Fruit fly (Drosophila melanogaster): ENCODE results near the gene CG9503.

The CG9503 gene

dm6 chrX:14946522-14946921 lies 23.2 kb upstream of the CG9503 start:
- no peak for TF ChIP-seq insv (optimal IDR thresholded peaks at IDR 0.05)
- no peak for TF ChIP-seq ttk (optimal IDR thresholded peaks at IDR 0.05)
- TF ChIP-seq Myc (optimal IDR thresholded peaks at IDR 0.05): no peak
- TF ChIP-seq psq (optimal IDR thresholded peaks at IDR 0.05): no peak
- no peak for TF ChIP-seq h (optimal IDR thresholded peaks at IDR 0.05)
- TF ChIP-seq Sin3A (optimal IDR thresholded peaks at IDR 0.05): no peak

dm6 chrX:14936250-14936649 lies 13.0 kb upstream of the CG9503 start:
- TF ChIP-seq psq (optimal IDR thresholded peaks at IDR 0.05): no peak
- TF ChIP-seq h (optimal IDR thresholded peaks at IDR 0.05): no peak
- no peak for TF ChIP-seq Myc (optimal IDR thresholded peaks at IDR 0.05)
- no peak for TF ChIP-seq Sin3A (optimal IDR thresholded peaks at IDR 0.05)
- TF ChIP-seq insv (optimal IDR thresholded peaks at IDR 0.05): no peak
- no peak for TF ChIP-seq ttk (optimal IDR thresholded peaks at IDR 0.05)

- TF ChIP-seq Myc (optimal IDR thresholded peaks at IDR 0.05) (no peak), Sin3A (optimal IDR thresholded peaks at IDR 0.05) (no peak), ttk (optimal IDR thresholded peaks at IDR 0.05) (no peak), insv (optimal IDR thresholded peaks at IDR 0.05) (no peak), h (optimal IDR thresholded peaks at IDR 0.05) (no peak), psq (optimal IDR thresholded peaks at IDR 0.05) (no peak)
Measured at dm6 chrX:14931296-14931695, 8.0 kb upstream of the CG9503 start.

dm6 chrX:14929813-14930212 lies 6.5 kb upstream of the CG9503 start:
- TF ChIP-seq Sin3A (optimal IDR thresholded peaks at IDR 0.05): no peak
- no peak for TF ChIP-seq psq (optimal IDR thresholded peaks at IDR 0.05)
- no peak for TF ChIP-seq h (optimal IDR thresholded peaks at IDR 0.05)
- TF ChIP-seq insv (optimal IDR thresholded peaks at IDR 0.05): no peak
- TF ChIP-seq Myc (optimal IDR thresholded peaks at IDR 0.05): no peak
- TF ChIP-seq ttk (optimal IDR thresholded peaks at IDR 0.05): no peak

- no peak for TF ChIP-seq psq (optimal IDR thresholded peaks at IDR 0.05)
- TF ChIP-seq Sin3A (optimal IDR thresholded peaks at IDR 0.05): no peak
- TF ChIP-seq Myc (optimal IDR thresholded peaks at IDR 0.05): no peak
- TF ChIP-seq insv (optimal IDR thresholded peaks at IDR 0.05): no peak
- no peak for TF ChIP-seq h (optimal IDR thresholded peaks at IDR 0.05)
- TF ChIP-seq ttk (optimal IDR thresholded peaks at IDR 0.05): no peak
Measured at dm6 chrX:14928844-14929243, 5.6 kb upstream of the CG9503 start, which contains the start of gene CG32591. TSS of gene CG32591 (minus strand) at chrX:14928944.

dm6 chrX:14922396-14923276 lies 657 bp downstream of the CG9503 start:
- TF ChIP-seq Myc (optimal IDR thresholded peaks at IDR 0.05): no peak
- TF ChIP-seq psq (optimal IDR thresholded peaks at IDR 0.05): no peak
- no peak for TF ChIP-seq h (optimal IDR thresholded peaks at IDR 0.05)

- no peak for TF ChIP-seq h (optimal IDR thresholded peaks at IDR 0.05)
- no peak for TF ChIP-seq Sin3A (optimal IDR thresholded peaks at IDR 0.05)
- no peak for TF ChIP-seq psq (optimal IDR thresholded peaks at IDR 0.05)
- TF ChIP-seq insv (optimal IDR thresholded peaks at IDR 0.05): no peak
- no peak for TF ChIP-seq ttk (optimal IDR thresholded peaks at IDR 0.05)
- TF ChIP-seq Myc (optimal IDR thresholded peaks at IDR 0.05): no peak
Measured at dm6 chrX:14918750-14919247, 4.5 kb downstream of the CG9503 start, which contains the start of gene Eo. TSS of gene Eo (minus strand) at chrX:14918800.

- TF ChIP-seq ttk (optimal IDR thresholded peaks at IDR 0.05): no peak
Measured at dm6 chrX:14913706-14914303, 9.5 kb downstream of the CG9503 start, which contains the start of gene CG12398. TSS of gene CG12398 (minus strand) at chrX:14913812.

dm6 chrX:14910464-14911349 lies 12.6 kb downstream of the CG9503 start, which contains the start of gene CG14406:
TSS of gene CG14406 (minus strand) at chrX:14910845.
- TF ChIP-seq h (optimal IDR thresholded peaks at IDR 0.05) (peak; percentile 84), psq (optimal IDR thresholded peaks at IDR 0.05) (no peak), Sin3A (optimal IDR thresholded peaks at IDR 0.05) (no peak), insv (optimal IDR thresholded peaks at IDR 0.05) (no peak), Myc (optimal IDR thresholded peaks at IDR 0.05) (no peak), ttk (optimal IDR thresholded peaks at IDR 0.05) (no peak)

dm6 chrX:14909658-14910378 lies 13.5 kb downstream of the CG9503 start, which contains the start of gene fiz:
TSS of gene fiz (minus strand) at chrX:14909708.
- TF ChIP-seq Sin3A (optimal IDR thresholded peaks at IDR 0.05): no peak
- TF ChIP-seq Myc (optimal IDR thresholded peaks at IDR 0.05): no peak
- no peak for TF ChIP-seq ttk (optimal IDR thresholded peaks at IDR 0.05)
- TF ChIP-seq h (optimal IDR thresholded peaks at IDR 0.05): no peak
- no peak for TF ChIP-seq psq (optimal IDR thresholded peaks at IDR 0.05)
- TF ChIP-seq insv (optimal IDR thresholded peaks at IDR 0.05): no peak

- TF ChIP-seq h (optimal IDR thresholded peaks at IDR 0.05) (no peak), Sin3A (optimal IDR thresholded peaks at IDR 0.05) (no peak), Myc (optimal IDR thresholded peaks at IDR 0.05) (no peak), insv (optimal IDR thresholded peaks at IDR 0.05) (no peak), psq (optimal IDR thresholded peaks at IDR 0.05) (no peak), ttk (optimal IDR thresholded peaks at IDR 0.05) (no peak)
Measured at dm6 chrX:14909051-14909450, 14.2 kb downstream of the CG9503 start.

All from Kc167 (cell line).